Fruit fly (Drosophila melanogaster) whole organism, embryonic: ENCODE data around the gene CG14718.
A peak's percentile ranks its signal among the peaks of the same experiment; 100 is the strongest.

ENCODE experiments used
- Antp ChIP-seq: fragments of 200-800 bp; sonication (Bioruptor generic); optimal IDR thresholded peaks from 3 replicates; lab custom pipeline; 2016; ENCODE audit warnings: missing biosample characterization, missing genetic modification characterization
- Atf-2 ChIP-seq: fragments of 200-800 bp; sonication (Bioruptor generic); optimal IDR thresholded peaks from 2 replicates; lab custom pipeline; 2016; ENCODE audit warnings: missing biosample characterization, missing genetic modification characterization
- Awh ChIP-seq: fragments of 200-800 bp; sonication (Bioruptor generic); IDR thresholded peaks from 2 replicates; pipeline ENCODE4, ENCODE4 v1.3.6; 2022; ENCODE audit warnings: missing biosample characterization, missing genetic modification characterization
- C15 ChIP-seq: fragments of 200-800 bp; sonication (Bioruptor generic); IDR thresholded peaks from 3 replicates; pipeline ENCODE4 v1.3.6; 2022; ENCODE audit warnings: missing biosample characterization, missing genetic modification characterization
- CG10959 ChIP-seq: fragments of 200-800 bp; sonication (Bioruptor generic); IDR thresholded peaks from 2 replicates; pipeline ENCODE4 v1.3.6; 2022; ENCODE audit warnings: missing biosample characterization, missing genetic modification characterization
- CG11093 ChIP-seq: fragments of 200-800 bp; sonication (Bioruptor generic); IDR thresholded peaks from 3 replicates; pipeline ENCODE4 v1.3.6; 2022; ENCODE audit warnings: missing biosample characterization, missing genetic modification characterization
- CG12071 ChIP-seq: fragments of 200-800 bp; sonication (Bioruptor generic); optimal IDR thresholded peaks from 3 replicates; lab custom pipeline; 2018; ENCODE audit warnings: missing biosample characterization, mild to moderate bottlenecking, missing genetic modification characterization
- CG14667 ChIP-seq: fragments of 200-800 bp; sonication (Bioruptor generic); IDR thresholded peaks from 2 replicates; pipeline ENCODE4 v1.3.6; 2022; ENCODE audit warnings: missing biosample characterization, missing genetic modification characterization
- CG1529 ChIP-seq: fragments of 200-800 bp; sonication (Bioruptor generic); optimal IDR thresholded peaks from 3 replicates; lab custom pipeline; 2018; ENCODE audit warnings: missing biosample characterization, missing genetic modification characterization
- CG16813 ChIP-seq: fragments of 200-800 bp; sonication (Bioruptor generic); IDR thresholded peaks from 3 replicates; pipeline ENCODE4 v1.3.6; 2022; ENCODE audit warnings: missing biosample characterization, missing genetic modification characterization; ENCODE audit not compliant: partially characterized antibody
- CG17568 ChIP-seq: fragments of 200-800 bp; sonication (Bioruptor generic); optimal IDR thresholded peaks from 2 replicates; lab custom pipeline; 2018; ENCODE audit warnings: missing biosample characterization, mild to moderate bottlenecking, missing genetic modification characterization, moderate library complexity
- CG18764 ChIP-seq: fragments of 200-800 bp; sonication (Bioruptor generic); optimal IDR thresholded peaks from 3 replicates; lab custom pipeline; 2016; ENCODE audit warnings: missing biosample characterization, missing genetic modification characterization
- CG2120 ChIP-seq: fragments of 200-800 bp; sonication (Bioruptor generic); optimal IDR thresholded peaks from 3 replicates; lab custom pipeline; 2016; ENCODE audit warnings: missing biosample characterization, missing genetic modification characterization
- CG2875 ChIP-seq: fragments of 200-800 bp; sonication (Bioruptor generic); optimal IDR thresholded peaks from 2 replicates; lab custom pipeline; 2017; ENCODE audit warnings: missing biosample characterization, mild to moderate bottlenecking, missing genetic modification characterization, missing genetic modification reagents
- CG31365 ChIP-seq: fragments of 200-800 bp; sonication (Bioruptor generic); optimal IDR thresholded peaks from 2 replicates; lab custom pipeline; 2018; ENCODE audit warnings: missing biosample characterization, mild to moderate bottlenecking, missing genetic modification characterization
- CG3163 ChIP-seq: fragments of 200-800 bp; sonication (Bioruptor generic); optimal IDR thresholded peaks from 3 replicates; lab custom pipeline; 2016; ENCODE audit warnings: missing biosample characterization, missing genetic modification characterization
- CG3847 ChIP-seq: fragments of 200-800 bp; sonication (Bioruptor generic); IDR thresholded peaks from 2 replicates; pipeline ENCODE4 v1.3.6; 2022; ENCODE audit warnings: missing biosample characterization, missing genetic modification characterization
- CG5245 ChIP-seq: fragments of 200-800 bp; sonication (Bioruptor generic); optimal IDR thresholded peaks from 3 replicates; lab custom pipeline; 2016; ENCODE audit warnings: missing biosample characterization, missing genetic modification characterization
- CG5953 ChIP-seq: fragments of 200-800 bp; sonication (Bioruptor generic); IDR thresholded peaks from 2 replicates; pipeline ENCODE4 v1.3.6; 2022; ENCODE audit warnings: missing biosample characterization, missing genetic modification characterization
- CG9727 ChIP-seq: fragments of 200-800 bp; sonication (Bioruptor generic); optimal IDR thresholded peaks from 3 replicates; lab custom pipeline; 2017; ENCODE audit warnings: missing biosample characterization, mild to moderate bottlenecking, missing genetic modification characterization
- HHEX ChIP-seq: fragments of 200-800 bp; sonication (Bioruptor generic); optimal IDR thresholded peaks from 3 replicates; lab custom pipeline; 2017; ENCODE audit warnings: missing biosample characterization, mild to moderate bottlenecking, missing genetic modification characterization, missing genetic modification reagents
- Hand ChIP-seq: fragments of 200-800 bp; sonication (Bioruptor generic); optimal IDR thresholded peaks from 2 replicates; lab custom pipeline; 2017; ENCODE audit warnings: mild to moderate bottlenecking, missing biosample characterization, missing genetic modification reagents, missing genetic modification characterization
- Jarid2 ChIP-seq: fragments of 200-800 bp; sonication (Bioruptor generic); optimal IDR thresholded peaks from 3 replicates; lab custom pipeline; 2017; ENCODE audit warnings: mild to moderate bottlenecking, missing biosample characterization, missing genetic modification reagents, missing genetic modification characterization
- Mes4 ChIP-seq: fragments of 200-800 bp; sonication (Bioruptor generic); optimal IDR thresholded peaks from 2 replicates; lab custom pipeline; 2016; ENCODE audit warnings: missing biosample characterization, missing genetic modification characterization
- NK7.1 ChIP-seq: fragments of 200-800 bp; sonication (Bioruptor generic); optimal IDR thresholded peaks from 3 replicates; lab custom pipeline; 2016; ENCODE audit warnings: missing biosample characterization, missing genetic modification characterization
- Poxn ChIP-seq: fragments of 200-800 bp; sonication (Bioruptor generic); IDR thresholded peaks from 2 replicates; pipeline ENCODE4 v1.3.6; 2022; ENCODE audit warnings: missing biosample characterization, missing genetic modification characterization
- YL-1 ChIP-seq: fragments of 200-800 bp; sonication (Bioruptor generic); optimal IDR thresholded peaks from 3 replicates; lab custom pipeline; 2017; ENCODE audit warnings: missing biosample characterization, mild to moderate bottlenecking, missing genetic modification characterization
- bsh ChIP-seq, 2 experiments: fragments of 200-800 bp; sonication (Bioruptor generic); optimal IDR thresholded peaks; 2 replicates each; lab custom pipeline; 2017 to 2018; ENCODE audit warnings: mild to moderate bottlenecking in 2 of 2, missing biosample characterization in 2 of 2, missing genetic modification characterization in 2 of 2, moderate library complexity in 1 of 2
- chinmo ChIP-seq: fragments of 200-800 bp; sonication (Bioruptor generic); IDR thresholded peaks from 4 replicates; pipeline ENCODE4 v1.3.6; 2022; ENCODE audit warnings: missing biosample characterization, missing genetic modification characterization; ENCODE audit not compliant: partially characterized antibody
- crol ChIP-seq: fragments of 200-800 bp; sonication (Bioruptor generic); IDR thresholded peaks from 2 replicates; pipeline ENCODE4 v1.3.6; 2022; ENCODE audit warnings: missing biosample characterization, missing genetic modification characterization
- crp ChIP-seq, 2 experiments: fragments of 200-800 bp; sonication (Bioruptor generic); optimal IDR thresholded peaks; 2 replicates in 1 of 2; 3 replicates in 1 of 2; lab custom pipeline; 2017; ENCODE audit warnings: missing biosample characterization in 2 of 2, missing genetic modification characterization in 2 of 2, mild to moderate bottlenecking in 1 of 2, moderate library complexity in 1 of 2
- da ChIP-seq: fragments of 200-800 bp; sonication (Bioruptor generic); optimal IDR thresholded peaks from 2 replicates; lab custom pipeline; 2016; ENCODE audit warnings: missing biosample characterization, missing genetic modification characterization
- dmrt11E ChIP-seq: fragments of 200-800 bp; sonication (Bioruptor generic); optimal IDR thresholded peaks from 3 replicates; lab custom pipeline; 2018; ENCODE audit warnings: missing biosample characterization, mild to moderate bottlenecking, missing genetic modification characterization, moderate library complexity
- esg ChIP-seq: fragments of 200-800 bp; sonication (Bioruptor generic); conservative IDR thresholded peaks from 2 replicates; pipeline ENCODE4 v1.3.6; 2022; ENCODE audit warnings: missing biosample characterization, missing genetic modification characterization
- gcm2 ChIP-seq: fragments of 200-800 bp; sonication (Bioruptor generic); optimal IDR thresholded peaks from 2 replicates; lab custom pipeline; 2016; ENCODE audit warnings: missing biosample characterization, missing genetic modification characterization
- her ChIP-seq: fragments of 200-800 bp; sonication (Bioruptor generic); optimal IDR thresholded peaks from 2 replicates; lab custom pipeline; 2016; ENCODE audit warnings: missing biosample characterization, missing genetic modification characterization
- ind ChIP-seq: fragments of 200-800 bp; sonication (Bioruptor generic); optimal IDR thresholded peaks from 3 replicates; lab custom pipeline; 2016; ENCODE audit warnings: missing biosample characterization, missing genetic modification characterization
- inv ChIP-seq: fragments of 200-800 bp; sonication (Bioruptor generic); IDR thresholded peaks from 2 replicates; pipeline ENCODE4 v1.3.6; 2022; ENCODE audit warnings: missing biosample characterization, missing genetic modification characterization; ENCODE audit not compliant: partially characterized antibody
- jumu ChIP-seq: fragments of 200-800 bp; sonication (Bioruptor generic); optimal IDR thresholded peaks from 3 replicates; lab custom pipeline; 2016; ENCODE audit warnings: missing biosample characterization, missing genetic modification characterization
- kah ChIP-seq: fragments of 200-800 bp; sonication (Bioruptor generic); optimal IDR thresholded peaks from 2 replicates; lab custom pipeline; 2018; ENCODE audit warnings: missing biosample characterization, mild to moderate bottlenecking, missing genetic modification characterization
- ken ChIP-seq: fragments of 200-800 bp; sonication (Bioruptor generic); IDR thresholded peaks from 3 replicates; pipeline ENCODE4 v1.3.6; 2022; ENCODE audit warnings: missing biosample characterization, missing genetic modification characterization
- lab ChIP-seq: fragments of 200-800 bp; sonication (Bioruptor generic); optimal IDR thresholded peaks from 3 replicates; lab custom pipeline; 2017; ENCODE audit warnings: missing biosample characterization, missing genetic modification characterization, mild to moderate bottlenecking, moderate library complexity, missing genetic modification reagents
- ro ChIP-seq: fragments of 200-800 bp; sonication (Bioruptor generic); IDR thresholded peaks from 2 replicates; pipeline ENCODE4 v1.3.6; 2022; ENCODE audit warnings: missing biosample characterization, missing genetic modification characterization
- scrt ChIP-seq: fragments of 200-800 bp; sonication (Bioruptor generic); optimal IDR thresholded peaks from 2 replicates; lab custom pipeline; 2018; ENCODE audit warnings: missing biosample characterization, mild to moderate bottlenecking, missing genetic modification characterization, moderate library complexity
- slbo ChIP-seq: fragments of 200-800 bp; sonication (Bioruptor generic); IDR thresholded peaks from 2 replicates; pipeline ENCODE4 v1.3.6; 2022; ENCODE audit warnings: missing biosample characterization, missing genetic modification characterization
- ssp ChIP-seq: fragments of 200-800 bp; sonication (Bioruptor generic); IDR thresholded peaks from 2 replicates; pipeline ENCODE4 v1.3.6; 2022; ENCODE audit warnings: missing biosample characterization, missing genetic modification characterization
- stc ChIP-seq: fragments of 200-800 bp; sonication (Bioruptor generic); IDR thresholded peaks from 2 replicates; pipeline ENCODE4 v1.3.6; 2022; ENCODE audit warnings: missing biosample characterization, missing genetic modification characterization
- tap ChIP-seq: fragments of 200-800 bp; optimal IDR thresholded peaks from 3 replicates; lab custom pipeline; 2019; ENCODE audit warnings: missing biosample characterization, mild to moderate bottlenecking, missing genetic modification characterization, moderate library complexity
- toy ChIP-seq: fragments of 200-800 bp; sonication (Bioruptor generic); IDR thresholded peaks from 2 replicates; pipeline ENCODE4 v1.3.6; 2022; ENCODE audit warnings: missing biosample characterization, missing genetic modification characterization
- unc-4 ChIP-seq: fragments of 200-800 bp; sonication (Bioruptor generic); IDR thresholded peaks from 2 replicates; pipeline ENCODE4 v1.3.6; 2022; ENCODE audit warnings: missing biosample characterization, missing genetic modification characterization; ENCODE audit not compliant: partially characterized antibody
- vfl ChIP-seq: fragments of 200-800 bp; sonication (Bioruptor generic); optimal IDR thresholded peaks from 2 replicates; lab custom pipeline; 2016; ENCODE audit warnings: missing biosample characterization, missing genetic modification characterization
- vvl ChIP-seq: fragments of 200-800 bp; sonication (Bioruptor generic); IDR thresholded peaks from 2 replicates; pipeline ENCODE4 v1.3.6; 2022; ENCODE audit warnings: missing biosample characterization, missing genetic modification characterization

Gene CG14718

dm6 chr3R:11679513-11679912, 20.9 kb upstream of the CG14718 start, which contains the start of the genes Taf12 and Ho (continued):
- no peak for TF ChIP-seq ssp
- TF ChIP-seq YL-1 (GFP tag; lab: Kevin White, UChicago) = peak; percentile 77
- TF ChIP-seq unc-4 (GFP tag; lab: Robert Waterston, UW) = 0 out of 2 replicates have a peak, but pooled peaks have one; percentile 28
- no peak for TF ChIP-seq CG10959
- TF ChIP-seq esg (GFP tag; lab: Robert Waterston, UW) = no peak
- no peak for TF ChIP-seq CG1529 (GFP tag; lab: Kevin White, UChicago)
- no peak for TF ChIP-seq chinmo (GFP tag; lab: Robert Waterston, UW)
- no peak for TF ChIP-seq scrt (GFP tag; lab: Kevin White, UChicago)
- TF ChIP-seq kah (GFP tag; lab: Kevin White, UChicago) = no peak
- no peak for TF ChIP-seq CG5245 (GFP tag; lab: Kevin White, UChicago)
- TF ChIP-seq Jarid2 = peak; percentile 7
- TF ChIP-seq CG31365 (tag; lab: Kevin White, UChicago) = no peak
- TF ChIP-seq Mes4 (GFP tag; lab: Kevin White, UChicago) = no peak
- TF ChIP-seq vvl = peak; percentile 20; the same call in 1 of the 2 replicates
- TF ChIP-seq her (GFP tag; lab: Kevin White, UChicago) = no peak
- no peak for TF ChIP-seq dmrt11E (tag; lab: Kevin White, UChicago)
- no peak for TF ChIP-seq toy (GFP tag; lab: Robert Waterston, UW)
- TF ChIP-seq ro (GFP tag; lab: Robert Waterston, UW) = no peak
- no peak for TF ChIP-seq lab
- TF ChIP-seq NK7.1 (GFP tag; lab: Kevin White, UChicago) = no peak
- TF ChIP-seq Atf-2 (GFP tag; lab: Kevin White, UChicago) = no peak
- no peak for TF ChIP-seq da (GFP tag; lab: Kevin White, UChicago)
- TF ChIP-seq CG2120 (GFP tag; lab: Kevin White, UChicago) = no peak
- no peak for TF ChIP-seq CG5953
- no peak for TF ChIP-seq slbo (GFP tag; lab: Robert Waterston, UW)
- TF ChIP-seq CG3163 (GFP tag; lab: Kevin White, UChicago) = no peak
- TF ChIP-seq CG3847 (GFP tag; lab: Robert Waterston, UW) = no peak
- TF ChIP-seq tap (tag; lab: Kevin White, UChicago) = no peak
- no peak for TF ChIP-seq CG9727
- TF ChIP-seq CG14667 = no peak
- TF ChIP-seq Hand (GFP tag; lab: Kevin White, UChicago) = no peak
- TF ChIP-seq crp (GFP tag; optimal IDR thresholded peaks at IDR 0.05; lab: Kevin White, UChicago) = no peak
- no peak for TF ChIP-seq HHEX (GFP tag; lab: Kevin White, UChicago)
- no peak for TF ChIP-seq C15 (GFP tag; lab: Robert Waterston, UW)
- TF ChIP-seq jumu (GFP tag; lab: Kevin White, UChicago) = no peak
- TF ChIP-seq CG18764 (GFP tag; lab: Kevin White, UChicago) = no peak
- no peak for TF ChIP-seq bsh (GFP tag; optimal IDR thresholded peaks at IDR 0.05; lab: Kevin White, UChicago)
- no peak for TF ChIP-seq Antp (GFP tag; lab: Kevin White, UChicago)
- TF ChIP-seq stc = 0 out of 2 replicates have a peak, but pooled peaks have one; percentile 7
- TF ChIP-seq vfl (GFP tag; lab: Kevin White, UChicago) = no peak
- peak; percentile 6 for TF ChIP-seq CG17568 (GFP tag; lab: Kevin White, UChicago)
- no peak for TF ChIP-seq CG2875 (GFP tag; lab: Kevin White, UChicago)
- no peak for TF ChIP-seq crol (GFP tag; lab: Robert Waterston, UW)
- TF ChIP-seq ken = no peak
- no peak for TF ChIP-seq Poxn (GFP tag; lab: Robert Waterston, UW)
- no peak for TF ChIP-seq gcm2 (GFP tag; lab: Kevin White, UChicago)
- TF ChIP-seq CG16813 (GFP tag; lab: Robert Waterston, UW) = no peak
- TF ChIP-seq CG11093 (GFP tag; lab: Robert Waterston, UW) = no peak
- TF ChIP-seq CG12071 (GFP tag; lab: Kevin White, UChicago) = no peak
- no peak for TF ChIP-seq inv
- TF ChIP-seq ind = no peak
- TF ChIP-seq Awh (GFP tag; lab: Robert Waterston, UW) = no peak
